Fruit fly (Drosophila melanogaster) S2 (cell line): ENCODE measurements around the gene ppk7.

Source experiments
- CG8478 ChIP-seq: fragments of >200 bp; optimal IDR thresholded peaks from 2 replicates; lab custom pipeline; 2018
- CTCF ChIP-seq, 2 experiments: fragments of >200 bp; optimal IDR thresholded peaks; 2 replicates each; lab custom pipeline; 2018

The ppk7 gene

dm6 chr2L:6323536-6324385 is 30.4 kb downstream of the ppk7 start, which contains the start of gene PDZ-GEF:
TSS of gene PDZ-GEF (plus strand) at chr2L:6323767.
- peak; percentile 93 to 96 for TF ChIP-seq CTCF (optimal IDR thresholded peaks at IDR 0.05; lab: Kevin White, UChicago)
- TF ChIP-seq CG8478 (lab: Kevin White, UChicago), result peak; percentile 13

- TF ChIP-seq CG8478 (lab: Kevin White, UChicago) (no peak), CTCF (optimal IDR thresholded peaks at IDR 0.05; lab: Kevin White, UChicago) (no peak)
Measured at dm6 chr2L:6319068-6319467, 35.1 kb downstream of the ppk7 start.

- no peak for TF ChIP-seq CTCF (optimal IDR thresholded peaks at IDR 0.05; lab: Kevin White, UChicago)
- no peak for TF ChIP-seq CG8478 (lab: Kevin White, UChicago)
Measured at dm6 chr2L:6309879-6310278, 44.3 kb downstream of the ppk7 start.

dm6 chr2L:6308651-6309050 is 45.5 kb downstream of the ppk7 start, which contains the start of the genes CG43922 and CG13984:
TSS of gene CG43922 (minus strand) at chr2L:6308751.
TSS of gene CG13984 (plus strand) at chr2L:6308819.
- TF ChIP-seq CG8478 (lab: Kevin White, UChicago) (no peak), CTCF (optimal IDR thresholded peaks at IDR 0.05; lab: Kevin White, UChicago) (no peak)

DNA sequence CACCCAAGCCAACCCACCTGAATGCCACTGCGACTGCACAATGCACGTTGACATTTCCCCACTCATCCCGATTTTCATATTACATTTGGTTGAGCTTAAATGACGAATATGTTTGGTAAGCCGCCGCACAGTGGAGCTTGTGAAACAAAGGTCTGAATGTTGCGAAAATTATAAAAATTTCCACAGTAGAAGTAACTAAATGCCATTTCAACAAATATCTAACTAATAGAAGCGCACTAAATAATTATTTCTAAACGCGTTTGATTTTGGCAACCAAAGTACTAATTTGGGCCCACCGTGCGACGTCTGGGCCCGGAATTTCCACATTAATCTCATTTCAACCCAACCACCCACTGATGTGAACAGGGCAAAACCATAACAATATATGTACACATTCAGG is 47.2 kb downstream of the ppk7 start:
- TF ChIP-seq CTCF (optimal IDR thresholded peaks at IDR 0.05; lab: Kevin White, UChicago) (no peak), CG8478 (lab: Kevin White, UChicago) (no peak)
